Worm (Caenorhabditis elegans): ENCODE results near the gene fbxa-2.

Gene fbxa-2

ce11 chrV:16292409-16292808, 23.0 kb upstream of the fbxa-2 start, which contains the start of gene oac-5:
Gene oac-5 (plus strand): TSS chrV:16292709.
- TF ChIP-seq nhr-237 (tag; optimal IDR thresholded peaks at IDR 0.05): no peak
- no peak for TF ChIP-seq flh-1 (GFP tag; optimal IDR thresholded peaks at IDR 0.05)
- no peak for TF ChIP-seq ces-1 (GFP tag; optimal IDR thresholded peaks at IDR 0.05)
- no peak for TF ChIP-seq ztf-11 (tag; optimal IDR thresholded peaks at IDR 0.05)

- TF ChIP-seq nhr-2 (tag; optimal IDR thresholded peaks at IDR 0.05) (no peak), tbx-8 (GFP tag; optimal IDR thresholded peaks at IDR 0.05) (no peak), lin-13 (tag; optimal IDR thresholded peaks at IDR 0.05) (no peak), unc-39 (tag; optimal IDR thresholded peaks at IDR 0.05) (no peak), hlh-1 (tag; optimal IDR thresholded peaks at IDR 0.05) (no peak), ceh-83 (GFP tag; optimal IDR thresholded peaks at IDR 0.05) (no peak), pha-4 (tag; optimal IDR thresholded peaks at IDR 0.05) (no peak)
Measured at ce11 chrV:16287619-16288018, 18.2 kb upstream of the fbxa-2 start, which contains the start of gene F28G4.3. Gene F28G4.3 (minus strand): TSS chrV:16287719.

DNA sequence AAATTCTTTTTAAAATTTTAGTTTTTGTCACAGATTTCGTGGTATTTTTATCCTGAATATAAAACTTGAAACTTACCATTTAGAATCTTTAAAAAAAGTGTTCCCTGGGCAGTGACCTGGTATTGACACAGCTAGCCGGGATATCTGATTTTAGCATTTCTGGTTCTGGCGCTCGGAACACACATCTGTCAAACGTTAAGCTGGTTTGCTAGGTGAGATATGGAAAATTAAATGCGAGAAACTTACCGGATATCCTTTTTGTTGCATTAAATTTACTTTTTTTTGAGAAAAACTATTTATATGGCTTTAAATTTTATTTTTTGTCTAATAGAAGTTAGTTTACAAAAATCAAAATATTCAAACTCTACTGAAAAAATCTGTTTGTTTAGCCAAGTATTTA, 16.3 kb upstream of the fbxa-2 start, which contains the start of gene F28G4.4:
TSS of gene F28G4.4 (minus strand) at position 101 of the 400 bp plus-strand sequence.
- no peak for TF ChIP-seq ceh-43 (GFP tag; optimal IDR thresholded peaks at IDR 0.05)
- TF ChIP-seq ham-2 (GFP tag; optimal IDR thresholded peaks at IDR 0.05): no peak
- TF ChIP-seq elt-3 (tag; optimal IDR thresholded peaks at IDR 0.05): no peak
- TF ChIP-seq mls-2 (tag; optimal IDR thresholded peaks at IDR 0.05): no peak
- no peak for TF ChIP-seq M03D4.4 (tag; optimal IDR thresholded peaks at IDR 0.05)
- no peak for TF ChIP-seq nhr-76 (tag; optimal IDR thresholded peaks at IDR 0.05)
- TF ChIP-seq nhr-237 (tag; optimal IDR thresholded peaks at IDR 0.05): no peak
- no peak for TF ChIP-seq unc-39 (tag; optimal IDR thresholded peaks at IDR 0.05)
- no peak for TF ChIP-seq bed-3 (GFP tag; optimal IDR thresholded peaks at IDR 0.05)
- no peak for TF ChIP-seq drap-1 (GFP tag; optimal IDR thresholded peaks at IDR 0.05)
- TF ChIP-seq zip-8 (tag; optimal IDR thresholded peaks at IDR 0.05): no peak
- no peak for TF ChIP-seq cnd-1 (tag; optimal IDR thresholded peaks at IDR 0.05)
- TF ChIP-seq mab-5 (tag; optimal IDR thresholded peaks at IDR 0.05): no peak
- no peak for TF ChIP-seq elt-1 (tag; optimal IDR thresholded peaks at IDR 0.05; ENCODE audit: borderline replicate concordance, insufficient read depth)
- no peak for TF ChIP-seq lsy-2 (tag; optimal IDR thresholded peaks at IDR 0.05)
- TF ChIP-seq tbx-8 (GFP tag; optimal IDR thresholded peaks at IDR 0.05): no peak
- no peak for TF ChIP-seq nhr-12 (tag; optimal IDR thresholded peaks at IDR 0.05)

DNA sequence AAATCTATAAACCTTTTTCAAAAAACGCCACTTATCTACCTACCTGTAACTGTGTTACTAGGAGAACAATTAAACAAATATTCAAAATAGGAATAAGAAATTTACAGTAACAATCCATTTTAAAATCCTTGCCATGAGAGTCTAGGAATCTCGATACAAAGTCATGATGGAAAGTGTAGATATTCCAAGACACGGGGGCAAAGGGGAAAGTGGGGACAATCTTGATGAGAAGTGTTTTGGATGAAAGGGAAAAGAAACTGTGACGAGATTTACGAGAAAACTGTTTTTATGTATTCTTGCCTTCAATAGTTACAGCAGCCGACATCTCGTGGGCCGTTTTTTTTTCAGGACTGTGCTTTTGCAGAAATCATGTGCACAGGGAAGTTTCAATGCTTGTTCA, 12.7 kb upstream of the fbxa-2 start, which contains the start of gene F28G4.2:
TSS of gene F28G4.2 (minus strand) at position 175 of the 400 bp plus-strand sequence.
- no peak for TF ChIP-seq unc-120 (tag; optimal IDR thresholded peaks at IDR 0.05; ENCODE audit: poor library complexity, severe bottlenecking)
- no peak for TF ChIP-seq hlh-1 (tag; optimal IDR thresholded peaks at IDR 0.05)
- peak; percentile 63 for TF ChIP-seq elt-1 (tag; optimal IDR thresholded peaks at IDR 0.05; ENCODE audit: borderline replicate concordance, insufficient read depth)
- TF ChIP-seq unc-39 (tag; optimal IDR thresholded peaks at IDR 0.05): no peak
- no peak for TF ChIP-seq elt-3 (tag; optimal IDR thresholded peaks at IDR 0.05)
- TF ChIP-seq unc-62 (GFP tag; optimal IDR thresholded peaks at IDR 0.05): no peak
- TF ChIP-seq pha-4 (tag; optimal IDR thresholded peaks at IDR 0.05): no peak

- TF ChIP-seq nhr-28 (tag; optimal IDR thresholded peaks at IDR 0.05) (no peak), lin-13 (tag; optimal IDR thresholded peaks at IDR 0.05) (no peak), cnd-1 (tag; optimal IDR thresholded peaks at IDR 0.05) (no peak), hlh-1 (tag; optimal IDR thresholded peaks at IDR 0.05) (no peak), snpc-4 (tag; optimal IDR thresholded peaks at IDR 0.05) (no peak), unc-39 (tag; optimal IDR thresholded peaks at IDR 0.05) (no peak), nhr-2 (tag; optimal IDR thresholded peaks at IDR 0.05) (no peak), lin-32 (GFP tag; optimal IDR thresholded peaks at IDR 0.05) (no peak)
Measured at ce11 chrV:16277918-16278317, 8.5 kb upstream of the fbxa-2 start, which contains the start of gene cyp-37B1. Gene cyp-37B1 (plus strand): TSS chrV:16278116.

DNA sequence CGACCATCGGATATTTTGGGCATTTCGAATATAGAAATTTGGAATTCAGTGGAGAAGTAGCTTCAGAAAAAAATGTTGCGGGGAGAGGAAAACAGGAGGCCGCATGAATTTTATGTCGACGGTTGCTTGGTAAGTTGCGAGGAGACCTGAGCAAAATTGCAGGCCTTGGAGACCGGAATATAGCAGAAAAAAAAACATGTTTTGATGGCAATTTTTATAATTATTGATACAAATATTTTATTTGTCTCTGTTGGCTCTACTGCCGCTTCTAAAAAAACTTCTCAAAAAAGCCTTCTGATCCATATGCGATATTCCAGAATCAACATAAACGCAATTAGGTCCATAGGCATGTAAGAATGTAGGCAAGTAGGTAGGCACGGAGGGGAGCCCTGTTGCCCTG, 5.9 kb upstream of the fbxa-2 start, which contains the start of gene pacl-1:
TSS of gene pacl-1 (minus strand) at position 101 of the 400 bp plus-strand sequence.
- TF ChIP-seq drap-1 (GFP tag; optimal IDR thresholded peaks at IDR 0.05) (no peak), ceh-43 (GFP tag; optimal IDR thresholded peaks at IDR 0.05) (no peak), zip-8 (tag; optimal IDR thresholded peaks at IDR 0.05) (no peak), ztf-11 (tag; optimal IDR thresholded peaks at IDR 0.05) (no peak)

Data from whole organism, mixed stage, embryonic.